Worm (Caenorhabditis elegans) whole organism, midembryonic: ENCODE measurements around the gene C53A3.1.

Experiments used
- T22C8.4 ChIP-seq: fragments of 200-800 bp; sonication (Bioruptor generic); IDR thresholded peaks from 2 replicates; pipeline ENCODE4 v1.3.6; 2022; ENCODE audit warnings: missing genetic modification characterization, missing compliant biosample characterization
- cog-1 ChIP-seq: sonication (generic microtip); optimal IDR thresholded peaks from 2 replicates; lab custom pipeline; 2016; ENCODE audit warnings: missing genetic modification characterization, missing compliant biosample characterization
- flt-1 ChIP-seq: fragments of 200-800 bp; sonication (Bioruptor generic); IDR thresholded peaks from 2 replicates; pipeline ENCODE4 v1.3.6; 2022; ENCODE audit warnings: missing genetic modification characterization, missing compliant biosample characterization
- klf-2 ChIP-seq: fragments of 200-800 bp; sonication (Bioruptor generic); conservative IDR thresholded peaks from 2 replicates; pipeline ENCODE4 v1.3.6; 2022; ENCODE audit warnings: missing genetic modification reagents, missing genetic modification characterization, missing compliant biosample characterization
- med-1 ChIP-seq: sonication (generic microtip); optimal IDR thresholded peaks from 2 replicates; lab custom pipeline; 2017; ENCODE audit warnings: missing genetic modification characterization, mild to moderate bottlenecking, missing compliant biosample characterization, antibody characterized with exemption, missing genetic modification reagents; ENCODE audit not compliant: insufficient read depth
- ref-1 ChIP-seq: fragments of 200-800 bp; sonication (Bioruptor generic); conservative IDR thresholded peaks from 2 replicates; pipeline ENCODE4 v1.3.6; 2022; ENCODE audit warnings: missing genetic modification reagents, missing genetic modification characterization, missing compliant biosample characterization
- tab-1 ChIP-seq: fragments of 200-800 bp; sonication (Bioruptor generic); IDR thresholded peaks from 2 replicates; pipeline ENCODE4 v1.3.6; 2022; ENCODE audit warnings: missing genetic modification characterization, missing compliant biosample characterization
- ztf-23 ChIP-seq: fragments of 200-800 bp; sonication (Bioruptor generic); IDR thresholded peaks from 2 replicates; pipeline ENCODE4 v1.3.6; 2022; ENCODE audit warnings: missing genetic modification reagents, missing genetic modification characterization, missing compliant biosample characterization
- ztf-29 ChIP-seq: fragments of 200-800 bp; sonication (Bioruptor generic); IDR thresholded peaks from 2 replicates; pipeline ENCODE4 v1.3.6; 2022; ENCODE audit warnings: missing genetic modification reagents, missing genetic modification characterization, missing compliant biosample characterization

C53A3.1 gene

DNA sequence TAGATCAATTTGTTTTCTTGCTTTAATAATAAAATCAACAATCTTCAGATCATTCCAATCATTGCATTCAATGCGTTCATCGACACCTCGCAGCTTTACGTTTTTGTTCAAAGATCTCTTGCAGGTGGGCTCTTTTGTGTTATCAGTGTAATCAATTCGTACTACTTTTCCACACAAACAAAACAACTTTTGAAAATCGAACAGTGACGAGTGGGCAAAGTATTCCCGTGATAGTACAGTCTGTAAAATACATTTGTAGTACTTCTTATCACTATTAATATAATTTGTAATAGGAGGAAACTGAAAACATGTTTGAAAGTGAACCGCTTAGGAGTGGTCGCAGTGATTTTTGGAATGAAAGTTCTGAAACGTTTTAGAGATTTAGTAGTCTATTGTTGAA is 5.0 kb upstream of the C53A3.1 start, which contains the start of gene pgph-2:
pgph-2 (plus strand) TSS at position 47 of the 400 bp plus-strand sequence.
- TF ChIP-seq ref-1 (GFP tag; lab: Robert Waterston, UW) (no peak), flt-1 (GFP tag; lab: Robert Waterston, UW) (no peak), T22C8.4 (GFP tag; lab: Robert Waterston, UW) (no peak), cog-1 (tag; lab: Kevin White, UChicago) (no peak), ztf-23 (GFP tag; lab: Robert Waterston, UW) (no peak), ztf-29 (GFP tag; lab: Robert Waterston, UW) (no peak), med-1 (no peak), tab-1 (no peak), klf-2 (no peak)

DNA sequence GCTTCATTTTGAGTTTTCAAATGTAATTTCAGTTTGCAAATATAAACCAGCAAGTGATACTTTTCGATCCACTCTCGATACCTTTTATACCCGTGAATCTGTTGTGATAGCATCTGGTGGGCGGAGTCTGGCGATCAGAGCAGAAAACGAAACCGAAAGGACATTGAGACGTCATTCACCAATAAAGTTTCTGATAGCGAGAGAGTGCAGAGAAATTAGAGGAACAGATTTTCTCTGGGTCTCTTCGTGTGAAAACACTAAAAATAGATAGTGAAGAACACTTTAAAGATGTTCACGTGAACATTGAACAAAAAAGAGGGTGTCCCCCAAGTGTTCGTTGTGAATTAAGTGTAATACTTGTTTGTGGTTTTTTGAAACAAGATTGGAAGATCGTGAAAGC is 3.8 kb upstream of the C53A3.1 start, which contains the start of gene pgph-3:
pgph-3 (minus strand) TSS at position 60 of the 400 bp plus-strand sequence.
- no peak for TF ChIP-seq med-1

DNA sequence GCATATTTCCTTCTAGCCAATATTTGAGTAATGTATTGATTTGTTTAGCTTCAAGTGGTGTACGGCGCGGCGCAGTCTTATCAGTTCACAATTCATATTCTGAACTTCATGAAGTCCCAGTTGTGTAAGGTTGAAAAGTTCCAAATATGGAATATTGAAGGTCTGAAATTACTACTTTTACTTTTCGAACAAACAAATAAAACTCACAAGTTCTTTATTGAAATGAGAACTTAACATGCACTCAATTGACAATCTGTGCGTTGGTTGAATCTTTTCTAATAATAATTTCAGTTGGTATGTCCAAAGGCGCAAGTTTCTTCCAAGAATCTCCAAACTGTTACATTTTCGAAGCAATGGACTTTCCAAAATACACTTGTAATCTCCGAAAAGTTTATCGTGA is 1.3 kb downstream of the C53A3.1 start, which contains the start of gene C53A3.4:
C53A3.4 (minus strand) TSS at position 101 of the 400 bp plus-strand sequence.
- no peak for TF ChIP-seq ref-1 (GFP tag; lab: Robert Waterston, UW)
- TF ChIP-seq tab-1, result no peak
- no peak for TF ChIP-seq ztf-23 (GFP tag; lab: Robert Waterston, UW)
- TF ChIP-seq flt-1 (GFP tag; lab: Robert Waterston, UW), result no peak
- TF ChIP-seq klf-2, result no peak
- no peak for TF ChIP-seq cog-1 (tag; lab: Kevin White, UChicago)
- TF ChIP-seq ztf-29 (GFP tag; lab: Robert Waterston, UW), result no peak
- no peak for TF ChIP-seq med-1
- no peak for TF ChIP-seq T22C8.4 (GFP tag; lab: Robert Waterston, UW)

DNA sequence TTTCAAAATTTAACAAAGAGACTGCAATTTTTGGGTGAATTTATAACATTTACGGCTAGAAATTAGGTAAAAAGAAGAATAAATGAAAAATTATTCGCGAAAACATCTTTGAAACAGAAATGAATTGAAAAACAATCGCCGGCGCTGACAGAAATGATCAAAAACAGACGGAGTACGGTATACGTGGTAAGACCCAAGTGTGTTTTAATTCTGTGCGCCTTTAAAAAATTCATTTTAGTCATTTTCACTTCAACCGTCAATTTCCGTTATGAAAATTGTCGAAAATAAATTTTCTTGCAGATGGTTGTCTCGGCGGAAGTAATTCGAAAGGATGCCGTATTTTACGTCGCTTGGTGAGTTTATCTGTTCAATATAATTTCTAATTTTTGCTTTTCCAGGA is 3.8 kb downstream of the C53A3.1 start, which contains the start of gene C53A3.3:
C53A3.3 (plus strand) TSS at position 301 of the 400 bp plus-strand sequence.
- TF ChIP-seq cog-1 (tag; lab: Kevin White, UChicago), result no peak
- TF ChIP-seq med-1, result no peak
- TF ChIP-seq T22C8.4 (GFP tag; lab: Robert Waterston, UW), result no peak
- no peak for TF ChIP-seq klf-2
- no peak for TF ChIP-seq ref-1 (GFP tag; lab: Robert Waterston, UW)
- no peak for TF ChIP-seq ztf-23 (GFP tag; lab: Robert Waterston, UW)
- TF ChIP-seq tab-1, result no peak
- TF ChIP-seq flt-1 (GFP tag; lab: Robert Waterston, UW), result no peak
- no peak for TF ChIP-seq ztf-29 (GFP tag; lab: Robert Waterston, UW)

DNA sequence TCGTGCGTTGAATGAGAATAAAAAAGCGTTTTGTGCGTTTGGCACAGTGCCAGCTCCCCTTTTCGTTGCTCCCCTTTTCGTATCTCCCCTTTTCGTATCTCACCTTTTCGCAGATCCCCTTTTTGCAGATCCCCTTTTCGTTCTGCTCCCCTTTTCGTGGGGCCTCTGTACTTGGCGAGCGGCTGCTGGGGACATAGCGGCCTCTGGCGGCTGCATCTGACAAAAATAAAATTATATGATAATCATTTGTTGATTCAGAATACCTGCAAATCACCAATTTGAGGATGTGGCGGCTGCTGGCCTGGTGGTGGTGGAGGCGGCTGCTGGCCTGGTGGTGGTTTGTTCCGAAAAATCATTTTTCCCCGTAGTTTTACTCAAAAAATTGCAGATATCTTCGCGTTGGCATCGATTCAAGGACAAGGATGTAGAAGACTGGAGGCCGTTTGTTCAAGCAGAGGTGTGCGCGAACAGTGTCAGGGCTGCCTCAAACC is 4.8 kb downstream of the C53A3.1 start, which contains the start of gene K09H11.11:
K09H11.11 (minus strand) TSS at position 51 of the 491 bp plus-strand sequence.
- peak; percentile 42; the same call in 1 of the 2 replicates for TF ChIP-seq ref-1 (GFP tag; lab: Robert Waterston, UW)

DNA sequence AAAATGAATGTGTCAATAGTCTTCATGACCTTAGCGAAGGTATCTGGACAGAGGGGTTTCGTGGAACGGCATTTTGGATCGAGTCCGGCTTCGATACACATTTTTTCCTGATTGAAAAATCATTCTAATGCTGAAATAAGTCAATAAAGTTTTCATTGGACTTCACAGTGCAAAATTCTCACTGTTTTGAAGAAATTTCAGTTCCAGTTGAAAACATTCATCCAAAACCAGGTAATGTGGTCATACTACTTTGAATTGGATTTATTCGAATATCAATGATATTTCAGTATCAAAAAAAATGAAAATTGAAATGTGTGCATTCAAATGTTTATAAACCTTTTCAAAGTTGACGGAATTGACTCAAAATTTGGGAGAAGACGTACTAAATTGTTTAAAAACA is 6.6 kb downstream of the C53A3.1 start, which contains the start of gene pgph-1:
pgph-1 (minus strand) TSS at position 101 of the 400 bp plus-strand sequence.
- TF ChIP-seq cog-1 (tag; lab: Kevin White, UChicago) (no peak), klf-2 (no peak), flt-1 (GFP tag; lab: Robert Waterston, UW) (no peak), tab-1 (no peak), ztf-29 (GFP tag; lab: Robert Waterston, UW) (no peak), T22C8.4 (GFP tag; lab: Robert Waterston, UW) (no peak), ztf-23 (GFP tag; lab: Robert Waterston, UW) (no peak), med-1 (no peak), ref-1 (GFP tag; lab: Robert Waterston, UW) (no peak)

DNA sequence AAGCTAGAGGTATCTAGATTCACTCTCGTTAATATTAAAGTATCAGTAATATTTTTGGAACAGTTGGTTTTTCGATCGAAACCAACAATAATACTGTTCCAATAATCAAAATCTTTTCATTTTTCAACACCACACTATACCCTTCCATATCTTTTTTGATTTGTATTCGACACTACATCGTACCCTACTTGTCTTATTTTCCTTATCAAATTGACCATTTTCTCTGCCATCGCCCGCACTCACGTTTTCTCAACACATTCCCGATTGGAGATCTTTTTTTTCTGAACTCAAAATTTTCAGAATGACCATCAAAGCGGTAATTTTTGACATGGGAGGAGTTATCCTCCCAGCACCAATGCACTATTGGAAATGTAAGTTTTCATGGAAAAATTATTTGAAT is 12.5 kb downstream of the C53A3.1 start, which contains the start of gene acds-10:
acds-10 (plus strand) TSS at position 301 of the 400 bp plus-strand sequence.
- no peak for TF ChIP-seq T22C8.4 (GFP tag; lab: Robert Waterston, UW)
- no peak for TF ChIP-seq cog-1 (tag; lab: Kevin White, UChicago)
- no peak for TF ChIP-seq flt-1 (GFP tag; lab: Robert Waterston, UW)
- TF ChIP-seq tab-1, result no peak
- no peak for TF ChIP-seq ref-1 (GFP tag; lab: Robert Waterston, UW)
- TF ChIP-seq ztf-29 (GFP tag; lab: Robert Waterston, UW), result no peak
- TF ChIP-seq med-1, result no peak
- no peak for TF ChIP-seq klf-2
- no peak for TF ChIP-seq ztf-23 (GFP tag; lab: Robert Waterston, UW)

DNA sequence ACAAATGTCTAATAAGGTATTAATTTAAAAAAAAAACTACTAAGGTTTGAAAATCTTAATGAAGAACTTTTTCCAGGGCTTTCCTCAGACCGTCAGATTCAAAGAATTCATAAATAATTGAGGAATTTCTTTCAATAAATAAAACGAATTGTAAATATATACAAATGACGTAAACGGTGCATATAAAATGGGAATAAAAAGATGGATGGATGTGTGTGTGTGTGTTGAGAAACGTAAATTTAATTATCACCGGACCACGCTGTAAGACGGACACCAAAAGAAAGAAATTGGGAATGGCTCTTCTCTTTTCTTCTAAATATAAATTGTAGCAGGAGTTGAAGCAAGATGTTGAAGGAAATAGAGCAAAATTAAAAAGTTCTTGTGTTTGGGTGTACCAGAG is 13.8 kb downstream of the C53A3.1 start:
- no peak for TF ChIP-seq ref-1 (GFP tag; lab: Robert Waterston, UW)
- no peak for TF ChIP-seq cog-1 (tag; lab: Kevin White, UChicago)
- no peak for TF ChIP-seq ztf-23 (GFP tag; lab: Robert Waterston, UW)
- TF ChIP-seq flt-1 (GFP tag; lab: Robert Waterston, UW), result no peak
- no peak for TF ChIP-seq T22C8.4 (GFP tag; lab: Robert Waterston, UW)
- TF ChIP-seq tab-1, result no peak
- TF ChIP-seq med-1, result no peak
- no peak for TF ChIP-seq klf-2
- no peak for TF ChIP-seq ztf-29 (GFP tag; lab: Robert Waterston, UW)

DNA sequence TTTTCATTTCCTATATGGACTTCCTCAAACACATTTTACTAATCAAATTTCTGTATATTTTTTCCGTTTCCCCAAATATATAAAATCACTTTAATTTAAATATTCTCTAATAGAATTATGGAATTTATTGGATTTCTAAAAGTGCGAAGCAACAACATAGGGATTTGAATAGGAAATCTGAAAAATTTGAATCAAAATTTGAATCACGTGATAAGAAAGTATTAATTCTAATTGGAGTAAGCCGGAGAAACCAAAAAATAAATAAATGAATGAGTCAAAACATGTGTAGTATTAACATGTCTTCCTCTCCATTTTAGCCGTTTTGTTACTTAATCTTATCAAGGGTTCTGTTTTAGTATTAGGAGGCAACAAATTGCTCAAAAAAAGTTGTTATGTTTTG is 18.8 kb downstream of the C53A3.1 start:
- TF ChIP-seq cog-1 (tag; lab: Kevin White, UChicago), result no peak

DNA sequence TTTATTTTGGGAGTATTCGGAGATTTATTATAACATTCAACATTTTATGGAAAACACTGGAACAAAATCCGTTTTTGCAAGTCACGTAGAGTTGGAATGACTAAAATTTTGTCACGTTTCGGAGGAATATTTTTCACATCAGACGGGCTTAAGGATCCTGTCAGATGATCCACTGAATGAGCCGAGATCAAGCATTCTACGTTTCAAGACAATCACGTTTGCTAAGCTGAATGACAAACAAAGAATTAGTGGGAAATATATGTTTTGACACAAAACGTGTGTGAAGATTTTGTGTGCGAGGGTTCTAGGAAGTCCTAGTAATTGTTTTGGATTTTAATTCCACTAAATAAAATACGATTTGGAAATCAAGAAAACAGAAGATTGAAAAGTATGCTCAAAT is 20.6 kb downstream of the C53A3.1 start:
- TF ChIP-seq klf-2 (no peak), ztf-23 (GFP tag; lab: Robert Waterston, UW) (no peak), cog-1 (tag; lab: Kevin White, UChicago) (no peak)

DNA sequence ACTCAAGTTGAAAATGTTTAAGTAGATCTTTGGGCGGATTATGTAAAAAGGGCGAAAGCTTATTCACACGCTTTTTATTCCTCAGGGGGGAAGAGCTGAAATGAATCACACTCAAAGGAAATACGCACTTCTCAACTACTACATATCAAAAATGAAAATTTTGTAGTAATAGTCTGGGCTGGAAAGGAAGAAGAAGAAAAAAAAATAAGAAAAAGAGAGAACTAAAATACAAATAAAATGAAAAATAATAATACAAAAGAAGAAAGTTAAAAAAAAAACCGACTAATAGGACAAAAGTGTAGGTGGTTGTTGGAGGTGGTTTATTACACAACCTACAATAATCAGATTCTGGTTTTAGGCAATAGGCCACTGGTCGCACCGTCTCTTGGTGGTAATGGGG is 24.0 kb downstream of the C53A3.1 start, which contains the start of gene K09H11.6:
K09H11.6 (minus strand) TSS at position 101 of the 400 bp plus-strand sequence.
- TF ChIP-seq ref-1 (GFP tag; lab: Robert Waterston, UW) (no peak), klf-2 (no peak), flt-1 (GFP tag; lab: Robert Waterston, UW) (no peak), med-1 (no peak), T22C8.4 (GFP tag; lab: Robert Waterston, UW) (no peak), cog-1 (tag; lab: Kevin White, UChicago) (no peak), ztf-23 (GFP tag; lab: Robert Waterston, UW) (no peak), tab-1 (no peak), ztf-29 (GFP tag; lab: Robert Waterston, UW) (no peak)
